1 fruit fly cellular context compared by ENCODE assay signal in the genomic region with DNA sequence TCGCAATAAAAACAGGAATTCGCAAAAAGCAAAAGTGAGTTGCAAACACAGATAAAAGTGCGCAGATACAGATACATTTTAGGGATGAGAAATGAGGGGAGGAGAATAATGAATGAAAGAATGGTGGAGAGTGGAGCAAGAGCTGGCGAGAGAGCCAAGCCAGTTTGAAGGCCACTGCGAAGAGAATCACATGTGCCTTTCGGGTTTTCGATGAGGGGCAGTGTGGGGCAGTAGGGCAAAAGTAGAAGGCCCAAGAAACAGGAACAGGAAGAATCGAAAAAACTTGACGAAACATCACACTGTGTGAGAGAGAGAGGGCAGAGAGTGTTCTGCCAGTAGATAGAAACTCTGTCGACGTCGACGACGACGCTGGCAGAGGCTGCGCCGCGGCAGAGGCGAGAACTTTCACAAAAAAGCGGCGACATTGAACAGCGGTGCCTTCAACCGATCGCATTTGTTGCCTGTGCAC.
A peak's percentile ranks its signal among the peaks of the same experiment; 100 is the strongest.
TF ChIP-seq lines count a peak whose summit lies in the region.

No protein-coding gene starts in this region.

TF ChIP-seq in whole organism, prepupa, 60 proteins besides CTCF, POLR2A, EP300 and RAD21 (continued from another document):
- TF ChIP-seq CG10669 (GFP tag; optimal IDR thresholded peaks at IDR 0.05; lab: Kevin White, UChicago) (no peak), CG11762 (GFP tag; optimal IDR thresholded peaks at IDR 0.05; lab: Kevin White, UChicago; ENCODE audit: insufficient read depth) (no peak), CG4318 (GFP tag; optimal IDR thresholded peaks at IDR 0.05; lab: Kevin White, UChicago) (no peak), CG6163 (GFP tag; IDR thresholded peaks at IDR 0.05; lab: Robert Waterston, UW) (peak; percentile 52; the same call in 2 of the 3 replicates), Met (GFP tag; optimal IDR thresholded peaks at IDR 0.05; lab: Kevin White, UChicago) (no peak), CG6854 (GFP tag; optimal IDR thresholded peaks at IDR 0.05; lab: Kevin White, UChicago) (no peak), vri (GFP tag; optimal IDR thresholded peaks at IDR 0.05; lab: Kevin White, UChicago) (peak; percentile 61), CG6792 (GFP tag; optimal IDR thresholded peaks at IDR 0.05; lab: Kevin White, UChicago) (no peak), CG1621 (tag; optimal IDR thresholded peaks at IDR 0.05; lab: Kevin White, UChicago) (no peak), pdm3 (GFP tag; optimal IDR thresholded peaks at IDR 0.05; lab: Kevin White, UChicago) (no peak), CG9139 (GFP tag; optimal IDR thresholded peaks at IDR 0.05; lab: Kevin White, UChicago) (no peak), Blimp-1 (GFP tag; optimal IDR thresholded peaks at IDR 0.05; lab: Kevin White, UChicago) (peak; percentile 30), CG3032 (tag; optimal IDR thresholded peaks at IDR 0.05; lab: Kevin White, UChicago) (peak; percentile 14), Eip78C (GFP tag; lab: Kevin White, UChicago) (no peak), Lpt (GFP tag; optimal IDR thresholded peaks at IDR 0.05; lab: Kevin White, UChicago) (no peak), CG7368 (GFP tag; optimal IDR thresholded peaks at IDR 0.05; lab: Kevin White, UChicago) (no peak), CG31627 (GFP tag; optimal IDR thresholded peaks at IDR 0.05; lab: Kevin White, UChicago) (no peak), ss (GFP tag; optimal IDR thresholded peaks at IDR 0.05; lab: Kevin White, UChicago) (peak; percentile 33 to 62), lz (GFP tag; optimal IDR thresholded peaks at IDR 0.05; lab: Kevin White, UChicago) (no peak), dac (GFP tag; optimal IDR thresholded peaks at IDR 0.05; lab: Kevin White, UChicago) (no peak), Sox102F (GFP tag; optimal IDR thresholded peaks at IDR 0.05; lab: Kevin White, UChicago) (no peak)
TF ChIP-seq in whole organism, prepupa: peak in this region for 10.
